Worm (Caenorhabditis elegans): Measurements from ENCODE around the gene srg-50.
A peak's percentile ranks its signal among the peaks of the same experiment; 100 is the strongest.

The srg-50 gene

ce11 chrIV:7084632-7085160 lies 9.7 kb upstream of the srg-50 start, which contains the start of gene rps-4 (continued):
- TF ChIP-seq egl-27 (tag; optimal IDR thresholded peaks at IDR 0.05) (no peak), nhr-42 (GFP tag; IDR thresholded peaks at IDR 0.05) (0 out of 2 replicates have a peak, but pooled peaks have one; percentile 66), dve-1 (tag; optimal IDR thresholded peaks at IDR 0.05; ENCODE audit: insufficient read depth) (peak; percentile 96), lin-29 (GFP tag; IDR thresholded peaks at IDR 0.05) (no peak), ceh-82 (tag; optimal IDR thresholded peaks at IDR 0.05) (no peak), ZK337.2 (GFP tag; IDR thresholded peaks at IDR 0.05) (0 out of 2 replicates have a peak, but pooled peaks have one; percentile 38), lin-38 (GFP tag; IDR thresholded peaks at IDR 0.05) (peak; percentile 97), zfp-2 (tag; optimal IDR thresholded peaks at IDR 0.05) (peak; percentile 51), F44E2.7 (GFP tag; IDR thresholded peaks at IDR 0.05) (no peak), nhr-28 (tag; optimal IDR thresholded peaks at IDR 0.05) (peak; percentile 87)

ce11 chrIV:7083976-7084375 lies 9.0 kb upstream of the srg-50 start:
- TF ChIP-seq ama-1 (optimal IDR thresholded peaks at IDR 0.05) (no peak), php-3 (GFP tag; IDR thresholded peaks at IDR 0.05) (no peak), nhr-42 (GFP tag; IDR thresholded peaks at IDR 0.05) (0 out of 2 replicates have a peak, but pooled peaks have one; percentile 22), T26A8.4 (GFP tag; IDR thresholded peaks at IDR 0.05) (no peak), nhr-111 (GFP tag; optimal IDR thresholded peaks at IDR 0.05) (no peak), madf-9 (GFP tag; conservative IDR thresholded peaks at IDR 0.05) (no peak), ctbp-1 (GFP tag; IDR thresholded peaks at IDR 0.05) (no peak), aha-1 (tag) (peak; percentile 69), hlh-11 (tag; optimal IDR thresholded peaks at IDR 0.05) (no peak), nhr-25 (tag; optimal IDR thresholded peaks at IDR 0.05; ENCODE audit: borderline replicate concordance, insufficient read depth) (no peak), zip-2 (tag; optimal IDR thresholded peaks at IDR 0.05) (no peak), arid-1 (GFP tag; conservative IDR thresholded peaks at IDR 0.05) (no peak), Y48G9A.11 (GFP tag; IDR thresholded peaks at IDR 0.05) (0 out of 2 replicates have a peak, but pooled peaks have one; percentile 26), D1046.2 (GFP tag; IDR thresholded peaks at IDR 0.05) (no peak)

- no peak for TF ChIP-seq daf-8 (GFP tag; IDR thresholded peaks at IDR 0.05)
- TF ChIP-seq lin-13 (GFP tag; optimal IDR thresholded peaks at IDR 0.05) = no peak
- peak; percentile 74; the same call in 1 of the 2 replicates for TF ChIP-seq dmd-8 (GFP tag; IDR thresholded peaks at IDR 0.05)
- no peak for TF ChIP-seq ceh-62 (tag; optimal IDR thresholded peaks at IDR 0.05)
- no peak for TF ChIP-seq nhr-237 (tag; optimal IDR thresholded peaks at IDR 0.05)
- no peak for TF ChIP-seq attf-4 (tag; optimal IDR thresholded peaks at IDR 0.05)
- no peak for TF ChIP-seq ZK546.5 (tag; optimal IDR thresholded peaks at IDR 0.05)
- TF ChIP-seq madf-5 (GFP tag; IDR thresholded peaks at IDR 0.05) = peak in 1 of 2 experiments; percentile 89; a peak in 2 of 4 replicates
- no peak for TF ChIP-seq fkh-10 (GFP tag; optimal IDR thresholded peaks at IDR 0.05)
- TF ChIP-seq lim-7 (GFP tag; IDR thresholded peaks at IDR 0.05) = no peak; the same call in none of the 2 replicates
- TF ChIP-seq daf-12 (tag; optimal IDR thresholded peaks at IDR 0.05) = no peak
- no peak for TF ChIP-seq daf-16 (GFP tag; optimal IDR thresholded peaks at IDR 0.05)
- TF ChIP-seq daf-16 (tag; optimal IDR thresholded peaks at IDR 0.05) = no peak
- TF ChIP-seq hif-1 (tag; optimal IDR thresholded peaks at IDR 0.05) = no peak
- TF ChIP-seq unc-130 (GFP tag; optimal IDR thresholded peaks at IDR 0.05) = peak; percentile 86
- TF ChIP-seq zip-11 (GFP tag; IDR thresholded peaks at IDR 0.05) = no peak
- peak; percentile 79; the same call in 1 of the 2 replicates for TF ChIP-seq tra-1 (GFP tag; IDR thresholded peaks at IDR 0.05)
- 0 out of 2 replicates have a peak, but pooled peaks have one; percentile 19 for TF ChIP-seq ceh-44 (GFP tag; IDR thresholded peaks at IDR 0.05)
- peak; percentile 74 for TF ChIP-seq ama-1 (optimal IDR thresholded peaks at IDR 0.05)
- no peak for TF ChIP-seq zfp-2 (tag; optimal IDR thresholded peaks at IDR 0.05)
- TF ChIP-seq tag-97 (GFP tag; IDR thresholded peaks at IDR 0.05) = no peak
- TF ChIP-seq T26A8.4 (GFP tag; IDR thresholded peaks at IDR 0.05) = no peak
- TF ChIP-seq zip-2 (tag; optimal IDR thresholded peaks at IDR 0.05) = no peak
- TF ChIP-seq saeg-2 (GFP tag; IDR thresholded peaks at IDR 0.05) = no peak
- no peak for TF ChIP-seq nhr-77 (tag; optimal IDR thresholded peaks at IDR 0.05)
- TF ChIP-seq lin-38 (GFP tag; IDR thresholded peaks at IDR 0.05) = peak; percentile 89
- TF ChIP-seq nhr-42 (GFP tag; IDR thresholded peaks at IDR 0.05) = no peak
- TF ChIP-seq nhr-102 (tag; optimal IDR thresholded peaks at IDR 0.05) = no peak
- peak; percentile 75 for TF ChIP-seq ctbp-1 (GFP tag; IDR thresholded peaks at IDR 0.05)
- TF ChIP-seq R02D3.7 (tag; optimal IDR thresholded peaks at IDR 0.05) = no peak
- TF ChIP-seq mep-1 (tag; optimal IDR thresholded peaks at IDR 0.05) = no peak
- TF ChIP-seq egl-27 (tag; optimal IDR thresholded peaks at IDR 0.05) = no peak
- no peak for TF ChIP-seq dmd-9 (GFP tag; IDR thresholded peaks at IDR 0.05)
Observed at ce11 chrIV:7083382-7083784, 8.4 kb upstream of the srg-50 start, which contains the start of gene Y43B11AR.3. Y43B11AR.3 (minus strand) TSS chrIV:7083716.
